Worm (Caenorhabditis elegans) whole organism, dauer: ENCODE results near the gene spe-51.

Source experiments
- unc-62 ChIP-seq: sonication (generic microtip); optimal IDR thresholded peaks from 2 replicates; lab custom pipeline; 2017; ENCODE audit warnings: missing biosample characterization, missing genetic modification reagents, missing genetic modification characterization

spe-51 gene

ce11 chrIV:4742480-4742879, 49.9 kb downstream of the spe-51 start:
- no peak for TF ChIP-seq unc-62

- TF ChIP-seq unc-62 = no peak
Measured at ce11 chrIV:4744167-4744566, 51.6 kb downstream of the spe-51 start, which contains the start of gene hoe-1. TSS of gene hoe-1 (minus strand) at chrIV:4744267.

- no peak for TF ChIP-seq unc-62
Measured at ce11 chrIV:4745422-4745821, 52.9 kb downstream of the spe-51 start, which contains the start of gene timm-17B.1. TSS of gene timm-17B.1 (minus strand) at chrIV:4745492.
